Fruit fly (Drosophila melanogaster) whole organism, prepupa: Measurements from ENCODE around the gene CG4766.

Experiments used
- Blimp-1 ChIP-seq: fragments of 200-800 bp; sonication (Bioruptor generic); optimal IDR thresholded peaks from 3 replicates; lab custom pipeline; 2017; ENCODE audit warnings: missing biosample characterization, missing genetic modification characterization, mild to moderate bottlenecking, moderate library complexity, missing genetic modification reagents
- CG10631 ChIP-seq: fragments of 200-800 bp; sonication (Bioruptor generic); optimal IDR thresholded peaks from 2 replicates; lab custom pipeline; 2016; ENCODE audit warnings: missing biosample characterization, missing genetic modification characterization
- CG10669 ChIP-seq: fragments of 200-800 bp; sonication (Bioruptor generic); optimal IDR thresholded peaks from 3 replicates; lab custom pipeline; 2018; ENCODE audit warnings: missing biosample characterization, mild to moderate bottlenecking, missing genetic modification characterization, moderate library complexity
- CG11294 ChIP-seq: fragments of 200-800 bp; sonication (Bioruptor generic); IDR thresholded peaks from 2 replicates; pipeline ENCODE4 v1.3.6; 2022; ENCODE audit warnings: missing biosample characterization, missing genetic modification characterization
- CG11762 ChIP-seq: fragments of 200-800 bp; sonication (Bioruptor generic); optimal IDR thresholded peaks from 3 replicates; lab custom pipeline; 2016; ENCODE audit warnings: missing biosample characterization, missing genetic modification characterization; ENCODE audit not compliant: insufficient read depth
- CG11902 ChIP-seq: fragments of 200-800 bp; sonication (Bioruptor generic); optimal IDR thresholded peaks from 3 replicates; lab custom pipeline; 2016; ENCODE audit warnings: missing biosample characterization, missing genetic modification characterization
- CG1621 ChIP-seq: fragments of 200-800 bp; sonication (Bioruptor generic); optimal IDR thresholded peaks from 3 replicates; lab custom pipeline; 2018; ENCODE audit warnings: missing biosample characterization, mild to moderate bottlenecking, missing genetic modification characterization
- CG16779 ChIP-seq: fragments of 200-800 bp; sonication (Bioruptor generic); optimal IDR thresholded peaks from 3 replicates; lab custom pipeline; 2017; ENCODE audit warnings: missing biosample characterization, mild to moderate bottlenecking, missing genetic modification characterization
- CG3032 ChIP-seq: fragments of 200-800 bp; optimal IDR thresholded peaks from 2 replicates; lab custom pipeline; 2019; ENCODE audit warnings: missing biosample characterization, mild to moderate bottlenecking, missing genetic modification characterization, moderate library complexity
- CG34406 ChIP-seq: fragments of 200-800 bp; sonication (Bioruptor generic); optimal IDR thresholded peaks from 3 replicates; lab custom pipeline; 2016; ENCODE audit warnings: missing biosample characterization, missing genetic modification characterization
- CG3919 ChIP-seq: fragments of 200-800 bp; sonication (Bioruptor generic); optimal IDR thresholded peaks from 3 replicates; lab custom pipeline; 2016; ENCODE audit warnings: missing biosample characterization, missing genetic modification characterization
- CG4318 ChIP-seq: fragments of 200-800 bp; sonication (Bioruptor generic); optimal IDR thresholded peaks from 3 replicates; lab custom pipeline; 2017; ENCODE audit warnings: missing biosample characterization, mild to moderate bottlenecking, missing genetic modification characterization
- CG6163 ChIP-seq: fragments of 200-800 bp; sonication (Bioruptor generic); IDR thresholded peaks from 3 replicates; pipeline ENCODE4 v1.3.6; 2022; ENCODE audit warnings: missing biosample characterization, missing genetic modification characterization
- CG6276 ChIP-seq: fragments of 200-800 bp; sonication (Bioruptor generic); optimal IDR thresholded peaks from 2 replicates; lab custom pipeline; 2017; ENCODE audit warnings: missing biosample characterization, mild to moderate bottlenecking, missing genetic modification characterization
- CG6792 ChIP-seq: fragments of 200-800 bp; sonication (Bioruptor generic); optimal IDR thresholded peaks from 3 replicates; lab custom pipeline; 2016; ENCODE audit warnings: missing biosample characterization, missing genetic modification characterization
- CG7368 ChIP-seq: fragments of 200-800 bp; sonication (Bioruptor generic); optimal IDR thresholded peaks from 3 replicates; lab custom pipeline; 2016; ENCODE audit warnings: missing biosample characterization, missing genetic modification characterization
- CG8119 ChIP-seq: fragments of 200-800 bp; sonication (Bioruptor generic); IDR thresholded peaks from 3 replicates; pipeline ENCODE4 v1.3.6; 2022; ENCODE audit warnings: missing biosample characterization, missing genetic modification characterization
- Eip75B ChIP-seq: fragments of 200-800 bp; sonication (Bioruptor generic); optimal IDR thresholded peaks from 3 replicates; lab custom pipeline; 2016; ENCODE audit warnings: missing biosample characterization, missing genetic modification characterization
- Eip93F ChIP-seq: fragments of 200-800 bp; sonication (Bioruptor generic); optimal IDR thresholded peaks from 2 replicates; lab custom pipeline; 2016; ENCODE audit warnings: missing biosample characterization, mild to moderate bottlenecking, missing genetic modification characterization
- Ets21C ChIP-seq: fragments of 200-800 bp; sonication (Bioruptor generic); optimal IDR thresholded peaks from 3 replicates; lab custom pipeline; 2016; ENCODE audit warnings: missing biosample characterization, missing genetic modification characterization
- Ets96B ChIP-seq: fragments of 200-800 bp; optimal IDR thresholded peaks from 2 replicates; lab custom pipeline; 2019; ENCODE audit warnings: missing biosample characterization, mild to moderate bottlenecking, missing genetic modification characterization, moderate library complexity
- Gug ChIP-seq: fragments of 200-800 bp; sonication (Bioruptor generic); IDR thresholded peaks from 2 replicates; pipeline ENCODE4 v1.3.6; 2022; ENCODE audit warnings: missing biosample characterization, missing genetic modification characterization
- Hr38 ChIP-seq: sonication (Bioruptor generic); optimal IDR thresholded peaks from 2 replicates; lab custom pipeline; 2016; ENCODE audit warnings: missing biosample characterization, missing genetic modification characterization
- Hr39 ChIP-seq: fragments of 200-800 bp; sonication (Bioruptor generic); optimal IDR thresholded peaks from 2 replicates; lab custom pipeline; 2016; ENCODE audit warnings: missing biosample characterization, missing genetic modification characterization
- Hr4 ChIP-seq: fragments of 200-800 bp; sonication (Bioruptor generic); optimal IDR thresholded peaks from 3 replicates; lab custom pipeline; 2016; ENCODE audit warnings: missing biosample characterization, missing genetic modification characterization
- Met ChIP-seq: fragments of 200-800 bp; sonication (Bioruptor generic); optimal IDR thresholded peaks from 3 replicates; lab custom pipeline; 2016; ENCODE audit warnings: missing biosample characterization, missing genetic modification characterization
- OdsH ChIP-seq: fragments of 200-800 bp; sonication (Bioruptor generic); optimal IDR thresholded peaks from 3 replicates; lab custom pipeline; 2016; ENCODE audit warnings: missing biosample characterization, missing genetic modification characterization
- Smox ChIP-seq: fragments of 200-800 bp; sonication (Bioruptor generic); optimal IDR thresholded peaks from 3 replicates; lab custom pipeline; 2016; ENCODE audit warnings: missing biosample characterization, missing genetic modification characterization
- Sox102F ChIP-seq: fragments of 200-800 bp; sonication (Bioruptor generic); optimal IDR thresholded peaks from 2 replicates; lab custom pipeline; 2016; ENCODE audit warnings: missing biosample characterization, mild to moderate bottlenecking, missing genetic modification characterization
- Sox14 ChIP-seq: fragments of 200-800 bp; sonication (Bioruptor generic); optimal IDR thresholded peaks from 3 replicates; lab custom pipeline; 2016; ENCODE audit warnings: missing biosample characterization, missing genetic modification characterization
- cyc ChIP-seq: fragments of 200-800 bp; sonication (Bioruptor generic); optimal IDR thresholded peaks from 3 replicates; lab custom pipeline; 2016; ENCODE audit warnings: missing biosample characterization, missing genetic modification characterization
- dac ChIP-seq: fragments of 200-800 bp; sonication (Bioruptor generic); optimal IDR thresholded peaks from 2 replicates; lab custom pipeline; 2017; ENCODE audit warnings: missing biosample characterization, mild to moderate bottlenecking, missing genetic modification characterization
- eg ChIP-seq: fragments of 200-800 bp; sonication (Bioruptor generic); IDR thresholded peaks from 3 replicates; pipeline ENCODE4 v1.3.6; 2022; ENCODE audit warnings: missing biosample characterization, missing genetic modification characterization
- fd59A ChIP-seq: fragments of 200-800 bp; sonication (Bioruptor generic); optimal IDR thresholded peaks from 2 replicates; lab custom pipeline; 2017; ENCODE audit warnings: missing biosample characterization, mild to moderate bottlenecking, missing genetic modification characterization, missing genetic modification reagents
- fd85E ChIP-seq: fragments of 200-800 bp; sonication (Bioruptor generic); optimal IDR thresholded peaks from 3 replicates; lab custom pipeline; 2016; ENCODE audit warnings: missing biosample characterization, missing genetic modification characterization
- fkh ChIP-seq: fragments of 200-800 bp; sonication (Bioruptor generic); optimal IDR thresholded peaks from 3 replicates; lab custom pipeline; 2017; ENCODE audit warnings: missing biosample characterization, mild to moderate bottlenecking, missing genetic modification characterization, moderate library complexity
- lz ChIP-seq: fragments of 200-800 bp; sonication (Bioruptor generic); optimal IDR thresholded peaks from 3 replicates; lab custom pipeline; 2016; ENCODE audit warnings: missing biosample characterization, missing genetic modification characterization
- net ChIP-seq: fragments of 200-800 bp; sonication (Bioruptor generic); optimal IDR thresholded peaks from 3 replicates; lab custom pipeline; 2016; ENCODE audit warnings: missing biosample characterization, missing genetic modification characterization
- ss ChIP-seq, 2 experiments: fragments of 200-800 bp; sonication (Bioruptor generic); optimal IDR thresholded peaks; 2 replicates in 1 of 2; 3 replicates in 1 of 2; lab custom pipeline; 2017 to 2018; ENCODE audit warnings: mild to moderate bottlenecking in 2 of 2, missing biosample characterization in 2 of 2, missing genetic modification characterization in 2 of 2, moderate library complexity in 1 of 2
- svp ChIP-seq: fragments of 200-800 bp; sonication (Bioruptor generic); peaks from one replicate; lab custom pipeline; 2016; ENCODE audit warnings: missing biosample characterization, missing genetic modification characterization
- topi ChIP-seq: fragments of 200-800 bp; sonication (Bioruptor generic); optimal IDR thresholded peaks from 3 replicates; lab custom pipeline; 2016; ENCODE audit warnings: missing biosample characterization, missing genetic modification characterization

Gene CG4766

dm6 chrX:5988088-5988987 lies 12.3 kb downstream of the CG4766 start, which contains the start of gene CG5966 (continued):
- TF ChIP-seq fd85E (GFP tag; lab: Kevin White, UChicago), result no peak
- peak; percentile 7 for TF ChIP-seq Eip75B (GFP tag; lab: Kevin White, UChicago)
- no peak for TF ChIP-seq topi (GFP tag; lab: Kevin White, UChicago)
- TF ChIP-seq CG16779, result peak; percentile 13
- TF ChIP-seq fd59A (GFP tag; lab: Kevin White, UChicago), result no peak
- TF ChIP-seq CG1621 (tag; lab: Kevin White, UChicago), result peak; percentile 37
- peak; percentile 73 to 80 for TF ChIP-seq ss (GFP tag; optimal IDR thresholded peaks at IDR 0.05; lab: Kevin White, UChicago)
- TF ChIP-seq CG3919 (GFP tag; lab: Kevin White, UChicago), result peak; percentile 28
- TF ChIP-seq Gug (GFP tag; lab: Robert Waterston, UW), result peak; percentile 22; the same call in 1 of the 2 replicates
- TF ChIP-seq Sox102F (GFP tag; lab: Kevin White, UChicago), result no peak
- no peak for TF ChIP-seq CG11294 (GFP tag; lab: Robert Waterston, UW)
- no peak for TF ChIP-seq Ets21C (GFP tag; lab: Kevin White, UChicago)

dm6 chrX:5987362-5987761 lies 13.2 kb downstream of the CG4766 start:
- no peak for TF ChIP-seq eg (GFP tag; lab: Robert Waterston, UW)
- no peak for TF ChIP-seq Met (GFP tag; lab: Kevin White, UChicago)
- TF ChIP-seq Smox (GFP tag; lab: Kevin White, UChicago), result no peak
- no peak for TF ChIP-seq Blimp-1 (GFP tag; lab: Kevin White, UChicago)
- TF ChIP-seq dac (GFP tag; lab: Kevin White, UChicago), result no peak
- TF ChIP-seq fkh, result no peak
- no peak for TF ChIP-seq lz (GFP tag; lab: Kevin White, UChicago)
- TF ChIP-seq svp, result peak; percentile 86
- TF ChIP-seq, all 60 proteins: peak for 1

DNA sequence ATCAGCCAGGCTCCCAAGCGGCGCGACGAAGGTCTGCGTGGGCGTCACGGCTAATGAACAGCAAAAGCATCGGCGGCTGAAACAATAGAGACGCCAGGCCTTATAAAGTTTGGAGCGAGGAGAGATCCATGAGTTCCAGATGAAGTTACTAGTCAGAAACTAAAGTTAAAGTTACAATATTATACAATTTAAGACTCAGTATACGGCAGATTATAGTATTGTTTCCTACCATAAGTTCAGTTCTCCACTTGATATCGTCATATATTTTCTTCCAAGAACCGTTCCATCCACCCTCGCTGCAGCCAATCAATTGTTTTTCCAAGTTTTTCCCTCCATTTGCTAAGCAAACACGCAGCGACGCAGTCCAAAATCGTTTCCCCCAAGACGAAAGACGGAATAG lies 17.2 kb downstream of the CG4766 start:
- no peak for TF ChIP-seq Hr39 (GFP tag; lab: Kevin White, UChicago)

DNA sequence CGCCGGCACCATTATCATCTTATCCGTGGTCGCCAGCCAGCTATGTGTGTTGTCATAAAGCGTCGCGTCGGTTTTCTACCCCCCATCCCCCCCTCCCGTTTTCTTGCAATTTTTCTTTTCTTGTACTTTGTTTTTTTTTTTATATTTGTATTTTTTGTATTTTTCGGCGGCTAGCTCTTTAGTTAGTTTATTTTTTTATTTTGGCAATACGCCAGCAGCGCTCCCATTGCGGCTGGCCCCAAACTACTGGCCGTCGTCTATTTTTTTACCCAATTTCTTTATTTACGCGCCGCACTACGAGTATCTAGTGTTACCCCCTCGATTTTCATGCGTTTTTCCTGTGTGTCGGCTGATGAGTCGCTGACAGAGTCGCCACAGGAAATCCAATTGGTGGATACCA lies 19.2 kb downstream of the CG4766 start:
- no peak for TF ChIP-seq Sox14 (GFP tag; lab: Kevin White, UChicago)
- TF ChIP-seq Met (GFP tag; lab: Kevin White, UChicago), result no peak
- peak; percentile 75 for TF ChIP-seq eg (GFP tag; lab: Robert Waterston, UW)
- TF ChIP-seq Gug (GFP tag; lab: Robert Waterston, UW), result no peak
- no peak for TF ChIP-seq CG34406 (GFP tag; lab: Kevin White, UChicago)
- TF ChIP-seq CG8119 (GFP tag; lab: Robert Waterston, UW), result peak; percentile 21; the same call in 1 of the 3 replicates
- TF ChIP-seq CG10669 (GFP tag; lab: Kevin White, UChicago), result no peak
- no peak for TF ChIP-seq CG11902 (GFP tag; lab: Kevin White, UChicago)
- TF ChIP-seq fkh, result no peak
- TF ChIP-seq Hr38 (GFP tag; lab: Kevin White, UChicago), result no peak
- TF ChIP-seq OdsH (GFP tag; lab: Kevin White, UChicago), result no peak
- no peak for TF ChIP-seq Sox102F (GFP tag; lab: Kevin White, UChicago)
- no peak for TF ChIP-seq CG11762 (GFP tag; lab: Kevin White, UChicago)
- no peak for TF ChIP-seq CG6792 (GFP tag; lab: Kevin White, UChicago)

DNA sequence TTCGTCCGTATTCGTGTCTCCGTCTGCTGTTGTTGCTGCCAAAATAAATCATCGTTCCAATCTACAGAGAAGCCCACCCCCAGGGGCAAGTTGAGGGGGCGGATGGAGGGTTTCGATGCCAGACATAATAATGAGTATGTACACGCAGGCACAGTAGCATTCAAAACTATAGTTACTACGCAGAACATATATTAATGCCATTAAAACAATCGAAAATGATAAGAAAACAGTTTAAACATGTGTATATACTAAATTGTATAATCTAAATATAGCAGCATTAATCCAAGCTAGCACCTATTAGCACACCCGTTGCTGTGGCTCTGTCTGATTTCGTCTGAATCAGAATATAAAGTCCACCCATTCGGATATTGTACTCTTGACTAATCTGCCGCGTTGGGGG lies 19.7 kb downstream of the CG4766 start:
- TF ChIP-seq CG7368 (GFP tag; lab: Kevin White, UChicago) (peak; percentile 75), cyc (GFP tag; lab: Kevin White, UChicago) (peak; percentile 84), Hr38 (GFP tag; lab: Kevin White, UChicago) (no peak), CG6163 (peak; percentile 85), CG6276 (GFP tag; lab: Kevin White, UChicago) (peak; percentile 42), lz (GFP tag; lab: Kevin White, UChicago) (peak; percentile 88), Eip75B (GFP tag; lab: Kevin White, UChicago) (peak; percentile 79), CG4318 (GFP tag; lab: Kevin White, UChicago) (peak; percentile 16), CG10631 (GFP tag; lab: Kevin White, UChicago) (peak; percentile 70), net (GFP tag; lab: Kevin White, UChicago) (peak; percentile 79), Eip93F (peak; percentile 77), Gug (GFP tag; lab: Robert Waterston, UW) (peak; percentile 71), Ets96B (tag; lab: Kevin White, UChicago) (peak; percentile 56), Hr39 (GFP tag; lab: Kevin White, UChicago) (peak; percentile 84), eg (GFP tag; lab: Robert Waterston, UW) (peak; percentile 80), Smox (GFP tag; lab: Kevin White, UChicago) (peak; percentile 85), Hr4 (peak; percentile 58), CG3032 (peak; percentile 65), ss (GFP tag; optimal IDR thresholded peaks at IDR 0.05; lab: Kevin White, UChicago) (peak; percentile 65 to 75), svp (peak; percentile 97)
